Fruit fly (Drosophila melanogaster) whole organism, embryonic: ENCODE measurements around the gene abs.

Experiments used
- Adf1 ChIP-seq: fragments of 200-800 bp; sonication (Bioruptor generic); IDR thresholded peaks from 2 replicates; pipeline ENCODE4 v1.3.6; 2022; ENCODE audit warnings: missing biosample characterization, missing genetic modification characterization
- BEAF-32 ChIP-seq: fragments of 200-800 bp; sonication (Bioruptor generic); optimal IDR thresholded peaks from 3 replicates; lab custom pipeline; 2017; ENCODE audit warnings: missing biosample characterization, missing genetic modification characterization, mild to moderate bottlenecking, moderate library complexity, missing genetic modification reagents
- Bdp1 ChIP-seq: fragments of 200-800 bp; sonication (Bioruptor generic); optimal IDR thresholded peaks from 3 replicates; lab custom pipeline; 2016; ENCODE audit warnings: missing biosample characterization, missing genetic modification characterization
- Bgb ChIP-seq: fragments of 200-800 bp; sonication (Bioruptor generic); IDR thresholded peaks from 2 replicates; pipeline ENCODE4 v1.3.6; 2022; ENCODE audit warnings: missing biosample characterization, missing genetic modification characterization; ENCODE audit not compliant: partially characterized antibody
- CG10959 ChIP-seq: fragments of 200-800 bp; sonication (Bioruptor generic); IDR thresholded peaks from 2 replicates; pipeline ENCODE4 v1.3.6; 2022; ENCODE audit warnings: missing biosample characterization, missing genetic modification characterization
- CG11093 ChIP-seq: fragments of 200-800 bp; sonication (Bioruptor generic); IDR thresholded peaks from 3 replicates; pipeline ENCODE4 v1.3.6; 2022; ENCODE audit warnings: missing biosample characterization, missing genetic modification characterization
- CG11695 ChIP-seq: fragments of 200-800 bp; sonication (Bioruptor generic); IDR thresholded peaks from 3 replicates; pipeline ENCODE4 v1.3.6; 2022; ENCODE audit warnings: missing biosample characterization, missing genetic modification characterization
- CG13424 ChIP-seq: fragments of 200-800 bp; sonication (Bioruptor generic); optimal IDR thresholded peaks from 2 replicates; lab custom pipeline; 2019; ENCODE audit warnings: missing biosample characterization, mild to moderate bottlenecking, missing genetic modification characterization, moderate library complexity
- CG13775 ChIP-seq: fragments of 200-800 bp; sonication (Bioruptor generic); optimal IDR thresholded peaks from 3 replicates; lab custom pipeline; 2017; ENCODE audit warnings: missing biosample characterization, mild to moderate bottlenecking, missing genetic modification characterization
- CG14441 ChIP-seq: fragments of 200-800 bp; sonication (Bioruptor generic); IDR thresholded peaks from 2 replicates; pipeline ENCODE4 v1.3.6; 2022; ENCODE audit warnings: missing biosample characterization, missing genetic modification characterization
- CG15011 ChIP-seq: fragments of 200-800 bp; sonication (Bioruptor generic); optimal IDR thresholded peaks from 3 replicates; lab custom pipeline; 2018; ENCODE audit warnings: missing biosample characterization, mild to moderate bottlenecking, missing genetic modification characterization
- CG1529 ChIP-seq: fragments of 200-800 bp; sonication (Bioruptor generic); optimal IDR thresholded peaks from 3 replicates; lab custom pipeline; 2018; ENCODE audit warnings: missing biosample characterization, missing genetic modification characterization
- CG2116 ChIP-seq: fragments of 200-800 bp; sonication (Bioruptor generic); optimal IDR thresholded peaks from 3 replicates; lab custom pipeline; 2018; ENCODE audit warnings: missing biosample characterization, mild to moderate bottlenecking, missing genetic modification characterization
- CG2889 ChIP-seq: fragments of 200-800 bp; sonication (Bioruptor generic); IDR thresholded peaks from 3 replicates; pipeline ENCODE4 v1.3.6; 2022; ENCODE audit warnings: missing biosample characterization, missing genetic modification characterization
- CG30020 ChIP-seq: fragments of 200-800 bp; optimal IDR thresholded peaks from 2 replicates; lab custom pipeline; 2019; ENCODE audit warnings: missing biosample characterization, mild to moderate bottlenecking, missing genetic modification characterization, moderate library complexity
- CG32532 ChIP-seq: fragments of 200-800 bp; sonication (Bioruptor generic); IDR thresholded peaks from 2 replicates; pipeline ENCODE4 v1.3.6; 2022; ENCODE audit warnings: missing biosample characterization, missing genetic modification characterization
- CG6654 ChIP-seq: fragments of 200-800 bp; sonication (Bioruptor generic); optimal IDR thresholded peaks from 2 replicates; lab custom pipeline; 2017; ENCODE audit warnings: missing biosample characterization, mild to moderate bottlenecking, missing genetic modification characterization
- CG8359 ChIP-seq: fragments of 200-800 bp; sonication (Bioruptor generic); optimal IDR thresholded peaks from 2 replicates; lab custom pipeline; 2017; ENCODE audit warnings: missing biosample characterization, mild to moderate bottlenecking, missing genetic modification characterization, borderline replicate concordance
- CG9817 ChIP-seq: fragments of 200-800 bp; sonication (Bioruptor generic); optimal IDR thresholded peaks from 2 replicates; lab custom pipeline; 2018; ENCODE audit warnings: missing biosample characterization, mild to moderate bottlenecking, missing genetic modification characterization, moderate library complexity
- CG9876 ChIP-seq: fragments of 200-800 bp; sonication (Bioruptor generic); optimal IDR thresholded peaks from 2 replicates; lab custom pipeline; 2016; ENCODE audit warnings: missing biosample characterization, missing genetic modification characterization
- Dbx ChIP-seq: fragments of 200-800 bp; sonication (Bioruptor generic); IDR thresholded peaks from 3 replicates; pipeline ENCODE4 v1.3.6; 2022; ENCODE audit warnings: missing biosample characterization, missing genetic modification characterization
- Deaf1 ChIP-seq: fragments of 200-800 bp; optimal IDR thresholded peaks from 3 replicates; lab custom pipeline; 2019; ENCODE audit warnings: missing biosample characterization, mild to moderate bottlenecking, missing genetic modification characterization, moderate library complexity
- Fer2 ChIP-seq: fragments of 200-800 bp; sonication (Bioruptor generic); optimal IDR thresholded peaks from 2 replicates; lab custom pipeline; 2018; ENCODE audit warnings: missing biosample characterization, mild to moderate bottlenecking, missing genetic modification characterization, moderate library complexity
- Fer3 ChIP-seq: fragments of 200-800 bp; sonication (Bioruptor generic); optimal IDR thresholded peaks from 2 replicates; lab custom pipeline; 2018; ENCODE audit warnings: missing biosample characterization, mild to moderate bottlenecking, missing genetic modification characterization, moderate library complexity
- Hsf ChIP-seq: fragments of 200-800 bp; sonication (Bioruptor generic); optimal IDR thresholded peaks from 3 replicates; lab custom pipeline; 2016; ENCODE audit warnings: missing biosample characterization, missing genetic modification characterization
- Mad ChIP-seq: fragments of 200-800 bp; sonication (Bioruptor generic); optimal IDR thresholded peaks from 2 replicates; lab custom pipeline; 2016; ENCODE audit warnings: missing biosample characterization, missing genetic modification characterization
- Meics ChIP-seq: fragments of 200-800 bp; sonication (Bioruptor generic); optimal IDR thresholded peaks from 2 replicates; lab custom pipeline; 2017; ENCODE audit warnings: missing biosample characterization, mild to moderate bottlenecking, missing genetic modification characterization
- NfI ChIP-seq: fragments of 200-800 bp; sonication (Bioruptor generic); optimal IDR thresholded peaks from 3 replicates; lab custom pipeline; 2018; ENCODE audit warnings: missing biosample characterization, mild to moderate bottlenecking, missing genetic modification characterization, moderate library complexity
- Scr ChIP-seq: fragments of 200-800 bp; sonication (Bioruptor generic); IDR thresholded peaks from 2 replicates; pipeline ENCODE4 v1.3.6; 2022; ENCODE audit warnings: missing biosample characterization, missing genetic modification characterization; ENCODE audit not compliant: partially characterized antibody
- Sox102F ChIP-seq: fragments of 200-800 bp; sonication (Bioruptor generic); optimal IDR thresholded peaks from 2 replicates; lab custom pipeline; 2018; ENCODE audit warnings: missing biosample characterization, mild to moderate bottlenecking, missing genetic modification characterization, moderate library complexity
- Ssrp ChIP-seq: fragments of 200-800 bp; sonication (Bioruptor generic); optimal IDR thresholded peaks from 2 replicates; lab custom pipeline; 2018; ENCODE audit warnings: missing biosample characterization, mild to moderate bottlenecking, missing genetic modification characterization, moderate library complexity
- cato ChIP-seq: fragments of 200-800 bp; sonication (Bioruptor generic); optimal IDR thresholded peaks from 2 replicates; lab custom pipeline; 2016; ENCODE audit warnings: missing biosample characterization, missing genetic modification characterization, borderline replicate concordance
- chinmo ChIP-seq: fragments of 200-800 bp; sonication (Bioruptor generic); IDR thresholded peaks from 4 replicates; pipeline ENCODE4 v1.3.6; 2022; ENCODE audit warnings: missing biosample characterization, missing genetic modification characterization; ENCODE audit not compliant: partially characterized antibody
- chm ChIP-seq: fragments of 200-800 bp; sonication (Bioruptor generic); IDR thresholded peaks from 2 replicates; pipeline ENCODE4 v1.3.6; 2022; ENCODE audit warnings: missing biosample characterization, missing genetic modification characterization
- crc ChIP-seq: fragments of 200-800 bp; sonication (Bioruptor generic); optimal IDR thresholded peaks from 2 replicates; lab custom pipeline; 2016; ENCODE audit warnings: missing biosample characterization, missing genetic modification characterization
- cwo ChIP-seq: fragments of 200-800 bp; sonication (Bioruptor generic); optimal IDR thresholded peaks from 3 replicates; lab custom pipeline; 2017; ENCODE audit warnings: missing biosample characterization, missing genetic modification characterization, mild to moderate bottlenecking, moderate library complexity, missing genetic modification reagents
- da ChIP-seq: fragments of 200-800 bp; sonication (Bioruptor generic); optimal IDR thresholded peaks from 2 replicates; lab custom pipeline; 2016; ENCODE audit warnings: missing biosample characterization, missing genetic modification characterization
- danr ChIP-seq: fragments of 200-800 bp; sonication (Bioruptor generic); IDR thresholded peaks from 2 replicates; pipeline ENCODE4 v1.3.6; 2022; ENCODE audit warnings: missing biosample characterization, missing genetic modification characterization
- fd102C ChIP-seq: fragments of 200-800 bp; sonication (Bioruptor generic); optimal IDR thresholded peaks from 2 replicates; lab custom pipeline; 2018; ENCODE audit warnings: missing biosample characterization, mild to moderate bottlenecking, missing genetic modification characterization, moderate library complexity
- nom ChIP-seq: fragments of 200-800 bp; sonication (Bioruptor generic); optimal IDR thresholded peaks from 2 replicates; lab custom pipeline; 2017; ENCODE audit warnings: missing biosample characterization, missing genetic modification characterization, mild to moderate bottlenecking, moderate library complexity, missing genetic modification reagents
- psq ChIP-seq: fragments of 200-800 bp; sonication (Bioruptor generic); optimal IDR thresholded peaks from 2 replicates; lab custom pipeline; 2017; ENCODE audit warnings: missing biosample characterization, missing genetic modification characterization
- sisA ChIP-seq: fragments of 200-800 bp; sonication (Bioruptor generic); IDR thresholded peaks from 2 replicates; pipeline ENCODE4 v1.3.6; 2022; ENCODE audit warnings: missing biosample characterization, missing genetic modification characterization
- tap ChIP-seq: fragments of 200-800 bp; optimal IDR thresholded peaks from 3 replicates; lab custom pipeline; 2019; ENCODE audit warnings: missing biosample characterization, mild to moderate bottlenecking, missing genetic modification characterization, moderate library complexity
- unpg ChIP-seq: fragments of 200-800 bp; sonication (Bioruptor generic); optimal IDR thresholded peaks from 3 replicates; lab custom pipeline; 2018; ENCODE audit warnings: missing biosample characterization, mild to moderate bottlenecking, missing genetic modification characterization, moderate library complexity
- vfl ChIP-seq: fragments of 200-800 bp; sonication (Bioruptor generic); optimal IDR thresholded peaks from 2 replicates; lab custom pipeline; 2016; ENCODE audit warnings: missing biosample characterization, missing genetic modification characterization
- vnd ChIP-seq: fragments of 200-800 bp; sonication (Bioruptor generic); IDR thresholded peaks from 3 replicates; pipeline ENCODE4 v1.3.6; 2022; ENCODE audit warnings: missing biosample characterization, missing genetic modification characterization; ENCODE audit not compliant: partially characterized antibody
- wor ChIP-seq: fragments of 200-800 bp; sonication (Bioruptor generic); IDR thresholded peaks from 2 replicates; pipeline ENCODE4 v1.3.6; 2022; ENCODE audit warnings: missing biosample characterization, missing genetic modification characterization
- zen ChIP-seq: fragments of 200-800 bp; sonication (Bioruptor generic); optimal IDR thresholded peaks from 3 replicates; lab custom pipeline; 2018; ENCODE audit warnings: missing biosample characterization, mild to moderate bottlenecking, missing genetic modification characterization, moderate library complexity

The abs gene

DNA sequence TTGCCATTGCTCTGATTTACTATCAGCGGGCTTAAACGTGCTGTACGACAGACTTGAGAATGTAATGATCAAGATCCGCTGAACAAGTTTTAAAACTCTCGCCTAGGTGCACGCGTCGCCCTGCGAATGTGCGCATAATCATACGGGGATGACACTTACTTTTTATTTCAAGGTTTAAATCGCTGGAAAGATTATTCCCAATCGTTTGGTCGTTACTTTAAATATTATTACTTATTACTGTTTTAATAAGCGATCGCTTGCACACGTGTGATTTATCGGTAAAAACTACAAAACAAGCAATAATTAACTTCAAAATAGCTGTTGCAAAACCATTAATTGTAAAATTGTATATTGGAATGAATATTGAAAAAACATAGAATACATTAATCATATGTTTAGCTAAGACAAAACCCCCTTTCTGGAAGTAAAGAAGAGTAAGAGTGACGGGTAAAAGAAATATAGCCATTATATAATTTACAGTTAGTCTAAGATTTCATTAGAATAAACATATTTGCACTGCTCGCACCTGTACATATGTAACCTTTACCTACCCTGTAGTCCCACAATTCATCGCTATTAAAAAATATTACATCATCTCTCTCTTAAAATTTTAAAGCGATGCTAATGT is 3.6 kb upstream of the abs start, which contains the start of gene DhpD (continued):
- TF ChIP-seq CG2116 (GFP tag; lab: Kevin White, UChicago) = no peak
- TF ChIP-seq CG13424 = peak; percentile 76
- peak; percentile 83 for TF ChIP-seq vnd (GFP tag; lab: Robert Waterston, UW)
- peak; percentile 74 for TF ChIP-seq Scr (GFP tag; lab: Robert Waterston, UW)
- TF ChIP-seq chm (GFP tag; lab: Robert Waterston, UW) = peak; percentile 30; the same call in 1 of the 2 replicates
- TF ChIP-seq CG32532 (GFP tag; lab: Robert Waterston, UW) = peak; percentile 87
- peak; percentile 24; the same call in 1 of the 3 replicates for TF ChIP-seq CG2889 (GFP tag; lab: Robert Waterston, UW)
- no peak for TF ChIP-seq cato
- peak; percentile 26 for TF ChIP-seq BEAF-32 (GFP tag; lab: Kevin White, UChicago)
- peak; percentile 71 for TF ChIP-seq NfI (GFP tag; lab: Kevin White, UChicago)
- TF ChIP-seq sisA (GFP tag; lab: Robert Waterston, UW) = peak; percentile 69
- peak; percentile 50 for TF ChIP-seq tap
- TF ChIP-seq Meics (GFP tag; lab: Kevin White, UChicago) = peak; percentile 75
- TF ChIP-seq fd102C (GFP tag; lab: Kevin White, UChicago) = no peak
- peak; percentile 45 for TF ChIP-seq Ssrp (tag; lab: Kevin White, UChicago)
- TF ChIP-seq CG11695 (GFP tag; lab: Robert Waterston, UW) = 0 out of 3 replicates have a peak, but pooled peaks have one; percentile 32
- TF ChIP-seq nom (GFP tag; lab: Kevin White, UChicago) = peak; percentile 65
- no peak for TF ChIP-seq Deaf1
- no peak for TF ChIP-seq wor (GFP tag; lab: Robert Waterston, UW)
- TF ChIP-seq Adf1 (GFP tag; lab: Robert Waterston, UW) = 0 out of 2 replicates have a peak, but pooled peaks have one; percentile 35
- TF ChIP-seq Fer2 (tag; lab: Kevin White, UChicago) = peak; percentile 53
- TF ChIP-seq Sox102F (GFP tag; lab: Kevin White, UChicago) = no peak
- TF ChIP-seq CG10959 (GFP tag; lab: Robert Waterston, UW) = peak; percentile 26; the same call in 1 of the 2 replicates
- peak; percentile 18 for TF ChIP-seq psq (GFP tag; lab: Kevin White, UChicago)
- peak; percentile 35 for TF ChIP-seq CG30020
- TF ChIP-seq CG6654 = peak; percentile 39
- peak; percentile 55 for TF ChIP-seq CG13775 (GFP tag; lab: Kevin White, UChicago)
- no peak for TF ChIP-seq CG1529 (GFP tag; lab: Kevin White, UChicago)
- no peak for TF ChIP-seq crc (GFP tag; lab: Kevin White, UChicago)
- TF ChIP-seq CG9817 (tag; lab: Kevin White, UChicago) = peak; percentile 75
- TF ChIP-seq Dbx (GFP tag; lab: Robert Waterston, UW) = peak; percentile 87
- TF ChIP-seq Bdp1 (GFP tag; lab: Kevin White, UChicago) = no peak
- peak; percentile 56 for TF ChIP-seq Hsf
- peak; percentile 42 for TF ChIP-seq vfl (GFP tag; lab: Kevin White, UChicago)
- peak; percentile 66 for TF ChIP-seq zen
- TF ChIP-seq Mad (GFP tag; lab: Kevin White, UChicago) = no peak
- peak; percentile 51 for TF ChIP-seq CG15011 (GFP tag; lab: Kevin White, UChicago)
- TF ChIP-seq da = no peak
- TF ChIP-seq cwo = peak; percentile 70
- peak; percentile 71; the same call in 2 of the 4 replicates for TF ChIP-seq chinmo (GFP tag; lab: Robert Waterston, UW)
- 0 out of 2 replicates have a peak, but pooled peaks have one; percentile 32 for TF ChIP-seq danr (GFP tag; lab: Robert Waterston, UW)
- TF ChIP-seq CG8359 = peak; percentile 6
- peak; percentile 67 for TF ChIP-seq unpg
- peak; percentile 11 for TF ChIP-seq CG9876 (GFP tag; lab: Kevin White, UChicago)
- peak; percentile 100 for TF ChIP-seq Bgb
- TF ChIP-seq CG11093 (GFP tag; lab: Robert Waterston, UW) = peak; percentile 46; the same call in 1 of the 3 replicates
- peak; percentile 66; the same call in 1 of the 2 replicates for TF ChIP-seq CG14441 (GFP tag; lab: Robert Waterston, UW)
- peak; percentile 79 for TF ChIP-seq Fer3 (tag; lab: Kevin White, UChicago)
